Fruit fly (Drosophila melanogaster): ENCODE measurements around the gene CG34382.

DNA sequence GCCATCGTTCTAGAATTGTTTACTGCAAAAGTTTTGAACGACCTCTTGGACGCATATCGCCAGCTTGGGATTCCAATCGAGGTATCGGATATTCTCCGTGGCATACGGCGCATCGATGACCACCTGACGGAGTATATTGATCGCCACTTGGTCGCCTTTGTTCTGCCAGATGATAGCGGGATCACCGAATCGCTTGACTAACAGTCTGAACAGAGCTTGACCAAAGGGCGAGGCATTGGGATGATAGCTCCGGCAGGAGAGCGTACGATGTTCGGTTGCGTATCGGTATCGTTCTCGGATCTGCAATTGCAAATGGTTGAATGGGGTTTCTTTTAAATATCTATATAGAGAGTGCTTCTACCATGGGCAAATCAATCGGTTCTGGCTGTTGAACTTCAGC, 15.2 kb downstream of the CG34382 start:
- TF ChIP-seq Sp1 (GFP tag; optimal IDR thresholded peaks at IDR 0.05) (no peak), br (GFP tag; optimal IDR thresholded peaks at IDR 0.05) (no peak), CrebA (GFP tag; optimal IDR thresholded peaks at IDR 0.05; ENCODE audit: borderline replicate concordance) (no peak), fru (GFP tag; optimal IDR thresholded peaks at IDR 0.05) (no peak), Abd-B (GFP tag; optimal IDR thresholded peaks at IDR 0.05) (no peak), lola (GFP tag; optimal IDR thresholded peaks at IDR 0.05) (no peak), h (GFP tag; optimal IDR thresholded peaks at IDR 0.05) (no peak), OdsH (GFP tag; optimal IDR thresholded peaks at IDR 0.05) (no peak), psq (GFP tag; optimal IDR thresholded peaks at IDR 0.05) (no peak), Hr78 (GFP tag; optimal IDR thresholded peaks at IDR 0.05) (no peak), tai (GFP tag; optimal IDR thresholded peaks at IDR 0.05) (no peak)
